Fruit fly (Drosophila melanogaster): ENCODE results near the gene mip130.

Gene mip130

DNA sequence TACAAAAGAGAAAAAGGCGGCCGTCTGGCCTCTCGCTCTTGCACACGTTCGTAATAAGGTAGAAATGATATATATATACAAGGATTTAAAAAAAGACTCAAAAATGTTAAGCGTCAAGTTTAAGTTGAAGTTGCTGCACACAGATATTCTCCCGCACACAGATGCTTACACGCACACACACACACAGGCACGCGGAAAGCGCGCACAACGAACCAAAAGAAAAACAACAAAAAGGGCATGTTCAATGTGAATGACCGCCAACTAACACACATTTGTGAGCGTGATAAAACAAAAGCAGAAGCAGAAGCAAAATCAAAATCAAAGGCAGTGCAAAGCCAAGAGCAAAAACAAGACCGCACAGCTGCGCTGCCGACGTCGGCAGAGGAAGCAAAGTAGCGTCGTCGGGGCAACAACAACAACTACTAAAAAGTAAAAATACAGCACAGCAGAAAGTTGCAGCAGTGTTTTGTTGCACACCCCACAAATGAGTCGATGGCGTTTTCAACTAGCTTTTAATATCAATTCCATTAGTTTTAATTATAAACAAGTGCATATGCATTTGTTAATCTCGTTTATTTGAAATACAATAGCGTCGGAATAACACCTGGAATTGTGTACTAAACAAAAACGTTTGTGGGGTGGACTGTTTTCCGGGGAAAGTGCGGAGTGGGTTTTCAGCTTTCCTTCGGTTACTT lies 39.3 kb downstream of the mip130 start (continued):
- TF ChIP-seq CG18619 (GFP tag; optimal IDR thresholded peaks at IDR 0.05) (peak; percentile 93), seq (GFP tag; IDR thresholded peaks at IDR 0.05) (peak; percentile 93), otp (GFP tag; IDR thresholded peaks at IDR 0.05) (peak; percentile 98), Hr51 (GFP tag; optimal IDR thresholded peaks at IDR 0.05) (peak; percentile 93 to 94), CG18476 (GFP tag; optimal IDR thresholded peaks at IDR 0.05) (peak; percentile 93), CG9817 (tag; optimal IDR thresholded peaks at IDR 0.05) (peak; percentile 89), CkIIα-i1 (GFP tag; IDR thresholded peaks at IDR 0.05) (0 out of 2 replicates have a peak, but pooled peaks have one; percentile 35), Gsc (GFP tag; IDR thresholded peaks at IDR 0.05) (peak; percentile 85), HHEX (GFP tag; optimal IDR thresholded peaks at IDR 0.05) (peak; percentile 96), abd-A (tag; optimal IDR thresholded peaks at IDR 0.05) (peak; percentile 28), pho (GFP tag; optimal IDR thresholded peaks at IDR 0.05) (peak; percentile 83), corto (GFP tag; optimal IDR thresholded peaks at IDR 0.05) (peak; percentile 78), Max (GFP tag; optimal IDR thresholded peaks at IDR 0.05) (peak; percentile 93), Sox100B (GFP tag; optimal IDR thresholded peaks at IDR 0.05) (peak; percentile 97), sima (GFP tag; optimal IDR thresholded peaks at IDR 0.05) (peak; percentile 50), CG10366 (GFP tag; IDR thresholded peaks at IDR 0.05) (peak; percentile 95), gt (GFP tag; IDR thresholded peaks at IDR 0.05) (peak; percentile 94), CG4730 (GFP tag; IDR thresholded peaks at IDR 0.05) (peak; percentile 89), so (GFP tag; IDR thresholded peaks at IDR 0.05) (peak; percentile 96), lbe (GFP tag; optimal IDR thresholded peaks at IDR 0.05) (peak; percentile 94), CG34422 (GFP tag; IDR thresholded peaks at IDR 0.05) (peak; percentile 94), jing (GFP tag; optimal IDR thresholded peaks at IDR 0.05) (peak; percentile 95), dpn (GFP tag; optimal IDR thresholded peaks at IDR 0.05) (peak; percentile 94), zfh1 (GFP tag; IDR thresholded peaks at IDR 0.05) (peak; percentile 99), CG4820 (GFP tag; optimal IDR thresholded peaks at IDR 0.05) (peak; percentile 96), CG10267 (tag; optimal IDR thresholded peaks at IDR 0.05) (peak; percentile 94), CG18764 (GFP tag; optimal IDR thresholded peaks at IDR 0.05) (peak; percentile 92), CG1647 (GFP tag; optimal IDR thresholded peaks at IDR 0.05) (peak; percentile 88), CG16813 (GFP tag; IDR thresholded peaks at IDR 0.05; ENCODE audit: partially characterized antibody) (no peak), Med (GFP tag) (peak; percentile 99), Trl (optimal IDR thresholded peaks at IDR 0.05) (no peak), Trl (GFP tag; optimal IDR thresholded peaks at IDR 0.05) (peak; percentile 96), Dbx (GFP tag; IDR thresholded peaks at IDR 0.05) (peak; percentile 65; the same call in 2 of the 3 replicates), ash1 (GFP tag; optimal IDR thresholded peaks at IDR 0.05) (peak; percentile 51), vfl (GFP tag; optimal IDR thresholded peaks at IDR 0.05) (peak; percentile 88), usp (GFP tag; optimal IDR thresholded peaks at IDR 0.05) (no peak), disco-r (GFP tag; optimal IDR thresholded peaks at IDR 0.05) (peak; percentile 88), ttk (GFP tag; IDR thresholded peaks at IDR 0.05) (peak; percentile 97), Fer3 (tag; optimal IDR thresholded peaks at IDR 0.05) (peak; percentile 91), tap (tag; optimal IDR thresholded peaks at IDR 0.05) (peak; percentile 97), Mad (GFP tag; optimal IDR thresholded peaks at IDR 0.05) (peak; percentile 96), crol (GFP tag; IDR thresholded peaks at IDR 0.05) (peak; percentile 78), CG3726 (GFP tag; IDR thresholded peaks at IDR 0.05) (peak; percentile 95), Sin3A (optimal IDR thresholded peaks at IDR 0.05) (no peak), tup (GFP tag; optimal IDR thresholded peaks at IDR 0.05) (peak; percentile 89), CG7357 (GFP tag; IDR thresholded peaks at IDR 0.05) (peak; percentile 85), CG6683 (GFP tag; optimal IDR thresholded peaks at IDR 0.05) (peak; percentile 84), TFAM (GFP tag; optimal IDR thresholded peaks at IDR 0.05) (peak; percentile 92), CG6175 (GFP tag; IDR thresholded peaks at IDR 0.05) (peak; percentile 80; the same call in 2 of the 3 replicates), CG5180 (GFP tag; optimal IDR thresholded peaks at IDR 0.05) (peak; percentile 87), ind (GFP tag; optimal IDR thresholded peaks at IDR 0.05) (peak; percentile 93)
